Worm (Caenorhabditis elegans): ENCODE data around the gene cyp-13A10.

Gene cyp-13A10

ce11 chrII:9665577-9665976 lies 2.9 kb upstream of the cyp-13A10 start, which contains the start of gene ZK1320.5:
Gene ZK1320.5, minus strand, starts transcription at chrII:9665677.
- TF ChIP-seq cog-1 (tag; optimal IDR thresholded peaks at IDR 0.05) (no peak), T22C8.4 (GFP tag; IDR thresholded peaks at IDR 0.05) (no peak), ztf-29 (GFP tag; IDR thresholded peaks at IDR 0.05) (no peak), ref-1 (GFP tag; conservative IDR thresholded peaks at IDR 0.05) (no peak), ztf-23 (GFP tag; IDR thresholded peaks at IDR 0.05) (no peak), flt-1 (GFP tag; IDR thresholded peaks at IDR 0.05) (no peak), tab-1 (GFP tag; IDR thresholded peaks at IDR 0.05) (no peak), klf-2 (GFP tag; conservative IDR thresholded peaks at IDR 0.05) (no peak), med-1 (GFP tag; optimal IDR thresholded peaks at IDR 0.05; ENCODE audit: insufficient read depth) (no peak)

ce11 chrII:9662160-9662559 lies 524 bp downstream of the cyp-13A10 start:
- TF ChIP-seq T22C8.4 (GFP tag; IDR thresholded peaks at IDR 0.05) (no peak), klf-2 (GFP tag; conservative IDR thresholded peaks at IDR 0.05) (no peak), cog-1 (tag; optimal IDR thresholded peaks at IDR 0.05) (no peak), flt-1 (GFP tag; IDR thresholded peaks at IDR 0.05) (no peak), med-1 (GFP tag; optimal IDR thresholded peaks at IDR 0.05; ENCODE audit: insufficient read depth) (no peak), ztf-29 (GFP tag; IDR thresholded peaks at IDR 0.05) (no peak), ztf-23 (GFP tag; IDR thresholded peaks at IDR 0.05) (no peak), ref-1 (GFP tag; conservative IDR thresholded peaks at IDR 0.05) (no peak), tab-1 (GFP tag; IDR thresholded peaks at IDR 0.05) (no peak)

ce11 chrII:9660379-9660778 lies 2.3 kb downstream of the cyp-13A10 start, which contains the start of gene ZK1320.3:
Gene ZK1320.3, minus strand, starts transcription at chrII:9660419.
- TF ChIP-seq ref-1 (GFP tag; conservative IDR thresholded peaks at IDR 0.05) (no peak), flt-1 (GFP tag; IDR thresholded peaks at IDR 0.05) (no peak), tab-1 (GFP tag; IDR thresholded peaks at IDR 0.05) (no peak), T22C8.4 (GFP tag; IDR thresholded peaks at IDR 0.05) (no peak), ztf-23 (GFP tag; IDR thresholded peaks at IDR 0.05) (no peak), klf-2 (GFP tag; conservative IDR thresholded peaks at IDR 0.05) (no peak), med-1 (GFP tag; optimal IDR thresholded peaks at IDR 0.05; ENCODE audit: insufficient read depth) (no peak), cog-1 (tag; optimal IDR thresholded peaks at IDR 0.05) (no peak), ztf-29 (GFP tag; IDR thresholded peaks at IDR 0.05) (no peak)

ce11 chrII:9658915-9659314 lies 3.8 kb downstream of the cyp-13A10 start, which contains the start of gene ZK1320.2:
Gene ZK1320.2, minus strand, starts transcription at chrII:9659002.
- no peak for TF ChIP-seq tab-1 (GFP tag; IDR thresholded peaks at IDR 0.05)

- TF ChIP-seq ztf-23 (GFP tag; IDR thresholded peaks at IDR 0.05) (no peak), klf-2 (GFP tag; conservative IDR thresholded peaks at IDR 0.05) (no peak), med-1 (GFP tag; optimal IDR thresholded peaks at IDR 0.05; ENCODE audit: insufficient read depth) (no peak), tab-1 (GFP tag; IDR thresholded peaks at IDR 0.05) (no peak), ztf-29 (GFP tag; IDR thresholded peaks at IDR 0.05) (no peak), T22C8.4 (GFP tag; IDR thresholded peaks at IDR 0.05) (no peak), flt-1 (GFP tag; IDR thresholded peaks at IDR 0.05) (no peak), cog-1 (tag; optimal IDR thresholded peaks at IDR 0.05) (no peak), ref-1 (GFP tag; conservative IDR thresholded peaks at IDR 0.05) (no peak)
Observed at ce11 chrII:9656210-9656755, 6.4 kb downstream of the cyp-13A10 start, which contains the start of gene gstk-1. Gene gstk-1, plus strand, starts transcription at chrII:9656705.

ce11 chrII:9655530-9656139 lies 7.0 kb downstream of the cyp-13A10 start, which contains the start of gene ZK1307.1:
Gene ZK1307.1, minus strand, starts transcription at chrII:9655580.
- TF ChIP-seq tab-1 (GFP tag; IDR thresholded peaks at IDR 0.05) (no peak), cog-1 (tag; optimal IDR thresholded peaks at IDR 0.05) (no peak), klf-2 (GFP tag; conservative IDR thresholded peaks at IDR 0.05) (no peak), T22C8.4 (GFP tag; IDR thresholded peaks at IDR 0.05) (no peak), ztf-29 (GFP tag; IDR thresholded peaks at IDR 0.05) (no peak), med-1 (GFP tag; optimal IDR thresholded peaks at IDR 0.05; ENCODE audit: insufficient read depth) (no peak), flt-1 (GFP tag; IDR thresholded peaks at IDR 0.05) (no peak), ref-1 (GFP tag; conservative IDR thresholded peaks at IDR 0.05) (no peak), ztf-23 (GFP tag; IDR thresholded peaks at IDR 0.05) (no peak)

ce11 chrII:9653679-9654078 lies 9.0 kb downstream of the cyp-13A10 start, which contains the start of gene ZK1307.2:
Gene ZK1307.2, minus strand, starts transcription at chrII:9653952.
- no peak for TF ChIP-seq ztf-29 (GFP tag; IDR thresholded peaks at IDR 0.05)
- TF ChIP-seq cog-1 (tag; optimal IDR thresholded peaks at IDR 0.05) = no peak
- no peak for TF ChIP-seq flt-1 (GFP tag; IDR thresholded peaks at IDR 0.05)
- TF ChIP-seq tab-1 (GFP tag; IDR thresholded peaks at IDR 0.05) = no peak
- TF ChIP-seq T22C8.4 (GFP tag; IDR thresholded peaks at IDR 0.05) = no peak
- no peak for TF ChIP-seq ztf-23 (GFP tag; IDR thresholded peaks at IDR 0.05)
- no peak for TF ChIP-seq ref-1 (GFP tag; conservative IDR thresholded peaks at IDR 0.05)
- no peak for TF ChIP-seq klf-2 (GFP tag; conservative IDR thresholded peaks at IDR 0.05)
- TF ChIP-seq med-1 (GFP tag; optimal IDR thresholded peaks at IDR 0.05; ENCODE audit: insufficient read depth) = no peak

ce11 chrII:9652919-9653318 lies 9.8 kb downstream of the cyp-13A10 start, which contains the start of gene ZK1307.3:
Gene ZK1307.3, minus strand, starts transcription at chrII:9653019.
- no peak for TF ChIP-seq ref-1 (GFP tag; conservative IDR thresholded peaks at IDR 0.05)
- no peak for TF ChIP-seq T22C8.4 (GFP tag; IDR thresholded peaks at IDR 0.05)
- no peak for TF ChIP-seq tab-1 (GFP tag; IDR thresholded peaks at IDR 0.05)

- TF ChIP-seq T22C8.4 (GFP tag; IDR thresholded peaks at IDR 0.05) (no peak), tab-1 (GFP tag; IDR thresholded peaks at IDR 0.05) (no peak), med-1 (GFP tag; optimal IDR thresholded peaks at IDR 0.05; ENCODE audit: insufficient read depth) (no peak), ref-1 (GFP tag; conservative IDR thresholded peaks at IDR 0.05) (no peak), ztf-29 (GFP tag; IDR thresholded peaks at IDR 0.05) (no peak), ztf-23 (GFP tag; IDR thresholded peaks at IDR 0.05) (no peak), klf-2 (GFP tag; conservative IDR thresholded peaks at IDR 0.05) (no peak), cog-1 (tag; optimal IDR thresholded peaks at IDR 0.05) (no peak), flt-1 (GFP tag; IDR thresholded peaks at IDR 0.05) (no peak)
Observed at ce11 chrII:9651700-9652099, 11.0 kb downstream of the cyp-13A10 start, which contains the start of gene ZK1307.4. Gene ZK1307.4, minus strand, starts transcription at chrII:9651800.

Data from whole organism, midembryonic.